Worm (Caenorhabditis elegans): ENCODE data around the gene igcm-2.

DNA sequence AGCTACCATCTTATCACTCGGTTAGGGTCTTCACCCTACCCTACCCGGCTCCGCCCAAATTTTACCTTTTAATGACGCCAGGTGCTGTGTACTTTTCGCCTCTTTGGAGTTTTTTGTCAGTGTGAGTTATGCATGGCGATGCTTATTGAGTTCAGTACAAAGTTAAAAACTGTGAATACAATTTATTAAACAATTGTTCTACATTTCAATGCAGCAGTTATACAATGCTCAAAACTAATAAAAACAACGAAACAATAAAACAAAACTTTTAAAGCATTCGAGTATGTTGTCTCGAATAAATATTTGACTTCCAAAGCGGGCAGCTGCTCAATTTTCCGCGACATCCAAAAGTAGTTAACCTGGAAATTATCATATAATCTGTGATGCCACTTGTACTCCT lies 39.1 kb upstream of the igcm-2 start, which contains the start of gene ctsa-2:
- TF ChIP-seq D2030.7 (GFP tag; IDR thresholded peaks at IDR 0.05): no peak
- no peak for TF ChIP-seq unc-62 (GFP tag; optimal IDR thresholded peaks at IDR 0.05)
- TF ChIP-seq lin-26 (GFP tag; IDR thresholded peaks at IDR 0.05): no peak
- no peak for TF ChIP-seq lin-35 (GFP tag; optimal IDR thresholded peaks at IDR 0.05)
- TF ChIP-seq F49E8.2 (tag; optimal IDR thresholded peaks at IDR 0.05; ENCODE audit: insufficient read depth): no peak
- TF ChIP-seq ama-1 (optimal IDR thresholded peaks at IDR 0.05): no peak
- no peak for TF ChIP-seq ama-1 (GFP tag; optimal IDR thresholded peaks at IDR 0.05)
- TF ChIP-seq lag-1 (GFP tag; IDR thresholded peaks at IDR 0.05): no peak
- no peak for TF ChIP-seq Y56A3A.18 (GFP tag; IDR thresholded peaks at IDR 0.05)
- no peak for TF ChIP-seq rec-8 (tag; optimal IDR thresholded peaks at IDR 0.05)
- no peak for TF ChIP-seq athp-1 (tag; optimal IDR thresholded peaks at IDR 0.05)
- TF ChIP-seq zfh-2 (GFP tag; conservative IDR thresholded peaks at IDR 0.05): no peak

Data from whole organism, young adult.